Fruit fly (Drosophila melanogaster): Measurements from ENCODE around the gene dia.

dm6 chr2L:20802204-20802603 lies 44.3 kb downstream of the dia start:
- TF ChIP-seq psq (optimal IDR thresholded peaks at IDR 0.05) = no peak
- no peak for TF ChIP-seq Myc (optimal IDR thresholded peaks at IDR 0.05)
- no peak for TF ChIP-seq Sin3A (optimal IDR thresholded peaks at IDR 0.05)
- TF ChIP-seq ttk (optimal IDR thresholded peaks at IDR 0.05) = no peak
- no peak for TF ChIP-seq h (optimal IDR thresholded peaks at IDR 0.05)
- no peak for TF ChIP-seq insv (optimal IDR thresholded peaks at IDR 0.05)

Measured in Kc167 (cell line).